Worm (Caenorhabditis elegans) whole organism, early embryonic: ENCODE measurements around the gene cdc-25.4.

ENCODE experiments used
- B0310.2 ChIP-seq: sonication (generic microtip); optimal IDR thresholded peaks from 2 replicates; lab custom pipeline; 2016; ENCODE audit warnings: mild to moderate bottlenecking, missing genetic modification characterization, missing compliant biosample characterization
- F13C5.2 ChIP-seq: sonication (generic microtip); optimal IDR thresholded peaks from 2 replicates; lab custom pipeline; 2017; ENCODE audit warnings: mild to moderate bottlenecking, missing genetic modification characterization, inconsistent platforms, missing compliant biosample characterization
- aly-1 ChIP-seq: sonication (generic microtip); optimal IDR thresholded peaks from 2 replicates; lab custom pipeline; 2016; ENCODE audit warnings: missing genetic modification characterization, missing compliant biosample characterization
- ama-1 ChIP-seq: fragments of 150-350 bp; optimal IDR thresholded peaks from 2 replicates; lab custom pipeline; 2014
- ceh-13 ChIP-seq: fragments of 200-800 bp; sonication (Bioruptor generic); optimal IDR thresholded peaks from 2 replicates; lab custom pipeline; 2018; ENCODE audit warnings: mild to moderate bottlenecking, missing genetic modification characterization, missing compliant biosample characterization
- ceh-36 ChIP-seq: sonication (generic microtip); optimal IDR thresholded peaks from 2 replicates; lab custom pipeline; 2016; ENCODE audit warnings: missing genetic modification characterization, inconsistent platforms, missing compliant biosample characterization
- ets-7 ChIP-seq: sonication (generic microtip); optimal IDR thresholded peaks from 2 replicates; lab custom pipeline; 2016; ENCODE audit warnings: missing genotype, missing genetic modification characterization, missing compliant biosample characterization
- flt-1 ChIP-seq: fragments of 200-800 bp; sonication (Bioruptor generic); IDR thresholded peaks from 2 replicates; pipeline ENCODE4 v1.3.6; 2022; ENCODE audit warnings: missing genetic modification characterization, missing compliant biosample characterization
- hmbx-1 ChIP-seq: sonication (generic microtip); optimal IDR thresholded peaks from 2 replicates; lab custom pipeline; 2016; ENCODE audit warnings: mild to moderate bottlenecking, missing genetic modification characterization, missing compliant biosample characterization
- hmg-4 ChIP-seq: fragments of 200-800 bp; sonication (Bioruptor generic); optimal IDR thresholded peaks from 2 replicates; lab custom pipeline; 2018; ENCODE audit warnings: mild to moderate bottlenecking, missing genetic modification characterization, missing compliant biosample characterization
- hnd-1 ChIP-seq: sonication (generic microtip); optimal IDR thresholded peaks from 2 replicates; lab custom pipeline; 2016; ENCODE audit warnings: missing genetic modification characterization, missing compliant biosample characterization
- pes-1 ChIP-seq: fragments of 200-800 bp; sonication (Bioruptor generic); IDR thresholded peaks from 2 replicates; pipeline ENCODE4 v1.3.6; 2022; ENCODE audit warnings: missing genetic modification reagents, missing genetic modification characterization, missing compliant biosample characterization
- scrt-1 ChIP-seq: fragments of 200-800 bp; sonication (Bioruptor generic); IDR thresholded peaks from 2 replicates; pipeline ENCODE4 v1.3.6; 2022; ENCODE audit warnings: missing genetic modification characterization, missing compliant biosample characterization
- sea-1 ChIP-seq: fragments of 200-800 bp; sonication (Bioruptor generic); conservative IDR thresholded peaks from 2 replicates; pipeline ENCODE4 v1.3.6; 2022; ENCODE audit warnings: missing genetic modification characterization, missing compliant biosample characterization
- tbx-11 ChIP-seq: fragments of 200-800 bp; sonication (Bioruptor generic); IDR thresholded peaks from 2 replicates; pipeline ENCODE4 v1.3.6; 2022; ENCODE audit warnings: missing genetic modification characterization, missing compliant biosample characterization
- tbx-37 ChIP-seq: fragments of 200-800 bp; sonication (Bioruptor generic); conservative IDR thresholded peaks from 2 replicates; pipeline ENCODE4 v1.3.6; 2022; ENCODE audit warnings: missing genetic modification reagents, missing genetic modification characterization, missing compliant biosample characterization
- tra-4 ChIP-seq: sonication (generic microtip); optimal IDR thresholded peaks from 2 replicates; lab custom pipeline; 2017; ENCODE audit warnings: missing genetic modification characterization, missing compliant biosample characterization

Gene cdc-25.4

ce11 chrII:10139177-10139640, 50.1 kb downstream of the cdc-25.4 start, which contains the start of gene asah-2:
asah-2 (plus strand) TSS chrII:10139590.
- no peak for TF ChIP-seq ets-7
- no peak for TF ChIP-seq aly-1 (tag; lab: Kevin White, UChicago)
- TF ChIP-seq tra-4 (tag; lab: Kevin White, UChicago) = no peak
- TF ChIP-seq pes-1 (GFP tag; lab: Robert Waterston, UW) = no peak
- TF ChIP-seq ceh-13 (GFP tag; lab: Kevin White, UChicago) = no peak
- no peak for TF ChIP-seq ceh-36 (tag; lab: Kevin White, UChicago)
- TF ChIP-seq hmg-4 (GFP tag; lab: Kevin White, UChicago) = no peak
- no peak for TF ChIP-seq flt-1 (GFP tag; lab: Robert Waterston, UW)
- TF ChIP-seq ama-1 = no peak
- no peak for TF ChIP-seq sea-1 (GFP tag; lab: Robert Waterston, UW)
- TF ChIP-seq hnd-1 (tag; lab: Kevin White, UChicago) = no peak
- TF ChIP-seq tbx-37 (GFP tag; lab: Robert Waterston, UW) = no peak
- TF ChIP-seq hmbx-1 (tag; lab: Kevin White, UChicago) = no peak
- TF ChIP-seq F13C5.2 = no peak
- no peak for TF ChIP-seq B0310.2
- TF ChIP-seq scrt-1 (GFP tag; lab: Robert Waterston, UW) = no peak
- no peak for TF ChIP-seq tbx-11
